Worm (Caenorhabditis elegans): ENCODE results near the gene T01B4.3.

- TF ChIP-seq ama-1 (optimal IDR thresholded peaks at IDR 0.05) (no peak), pha-4 (GFP tag; IDR thresholded peaks at IDR 0.05) (no peak), pha-4 (tag; optimal IDR thresholded peaks at IDR 0.05) (no peak), saeg-2 (GFP tag; IDR thresholded peaks at IDR 0.05) (no peak), nhr-25 (tag; optimal IDR thresholded peaks at IDR 0.05; ENCODE audit: borderline replicate concordance, insufficient read depth) (no peak), nhr-28 (tag; optimal IDR thresholded peaks at IDR 0.05) (no peak)
Measured at ce11 chrX:16292933-16293332, 24.6 kb downstream of the T01B4.3 start, which contains the start of gene F52E10.4.
